Worm (Caenorhabditis elegans) whole organism, young adult: ENCODE results near the gene Y7A9D.1.

Experiments
- B0035.1 ChIP-seq: sonication (generic microtip); optimal IDR thresholded peaks from 2 replicates; lab custom pipeline; 2016; ENCODE audit warnings: missing genetic modification characterization, mild to moderate bottlenecking, missing compliant biosample characterization, missing genotype, missing genetic modification reagents
- C17E4.6 ChIP-seq: fragments of 200-800 bp; sonication (Bioruptor generic); IDR thresholded peaks from 2 replicates; pipeline ENCODE4 v1.3.6; 2022; ENCODE audit warnings: missing genetic modification reagents, missing genetic modification characterization, missing compliant biosample characterization
- F52B5.7 ChIP-seq: sonication (generic microtip); optimal IDR thresholded peaks from 2 replicates; lab custom pipeline; 2016; ENCODE audit warnings: mild to moderate bottlenecking, missing genetic modification characterization, missing compliant biosample characterization
- F57C9.4 ChIP-seq: sonication (generic microtip); optimal IDR thresholded peaks from 2 replicates; lab custom pipeline; 2017; ENCODE audit warnings: mild to moderate bottlenecking, missing genetic modification characterization, missing compliant biosample characterization
- K12H6.12 ChIP-seq: fragments of 200-800 bp; sonication (Bioruptor generic); optimal IDR thresholded peaks from 2 replicates; lab custom pipeline; 2018; ENCODE audit warnings: mild to moderate bottlenecking, missing genetic modification characterization, missing compliant biosample characterization
- T07F8.4 ChIP-seq: sonication (generic microtip); optimal IDR thresholded peaks from 2 replicates; lab custom pipeline; 2016; ENCODE audit warnings: mild to moderate bottlenecking, missing genetic modification characterization, moderate library complexity, missing compliant biosample characterization
- T26A5.8 ChIP-seq: sonication (generic microtip); optimal IDR thresholded peaks from 2 replicates; lab custom pipeline; 2016; ENCODE audit warnings: missing genetic modification characterization, missing compliant biosample characterization
- Y53G8AR.9 ChIP-seq: fragments of 200-800 bp; sonication (Bioruptor generic); conservative IDR thresholded peaks from 2 replicates; pipeline ENCODE4 v1.3.6; 2022; ENCODE audit warnings: missing genetic modification reagents, missing genetic modification characterization, missing compliant biosample characterization
- Y56A3A.18 ChIP-seq: fragments of 200-800 bp; sonication (Bioruptor generic); IDR thresholded peaks from 2 replicates; pipeline ENCODE4 v1.3.6; 2022; ENCODE audit warnings: missing genetic modification reagents, missing genetic modification characterization, missing compliant biosample characterization
- ZK185.1 ChIP-seq: sonication (generic microtip); optimal IDR thresholded peaks from 2 replicates; lab custom pipeline; 2016; ENCODE audit warnings: mild to moderate bottlenecking, missing genetic modification characterization, missing compliant biosample characterization; ENCODE audit not compliant: poor library complexity, severe bottlenecking
- ama-1 ChIP-seq, 3 experiments: fragments of 150-350 bp in 1 of 3; sonication (generic microtip) in 2 of 3; optimal IDR thresholded peaks; 2 replicates each; lab custom pipeline; 2014 to 2018; ENCODE audit warnings: missing biosample characterization in 2 of 3, missing genetic modification characterization in 2 of 3, missing genetic modification reagents in 2 of 3
- athp-1 ChIP-seq: sonication (generic microtip); optimal IDR thresholded peaks from 2 replicates; lab custom pipeline; 2017; ENCODE audit warnings: mild to moderate bottlenecking, missing genetic modification characterization, missing compliant biosample characterization
- attf-3 ChIP-seq: fragments of 200-800 bp; sonication (Bioruptor generic); conservative IDR thresholded peaks from 2 replicates; pipeline ENCODE4 v1.3.6; 2022; ENCODE audit warnings: missing genetic modification reagents, missing genetic modification characterization, missing compliant biosample characterization
- attf-5 ChIP-seq: fragments of 200-800 bp; sonication (Bioruptor generic); optimal IDR thresholded peaks from 2 replicates; lab custom pipeline; 2018; ENCODE audit warnings: mild to moderate bottlenecking, missing genetic modification characterization, missing compliant biosample characterization
- cebp-1 ChIP-seq, 2 experiments: fragments of 200-800 bp in 1 of 2; sonication (Bioruptor generic) in 1 of 2; sonication (generic microtip) in 1 of 2; IDR thresholded peaks in 1 of 2; optimal IDR thresholded peaks in 1 of 2; 2 replicates each; pipeline versions ENCODE4 v1.3.6 to Lab custom; 2017 to 2022; ENCODE audit warnings: missing compliant biosample characterization in 2 of 2, missing genetic modification characterization in 2 of 2, mild to moderate bottlenecking in 1 of 2, missing genetic modification reagents in 1 of 2, moderate library complexity in 1 of 2
- ceh-100 ChIP-seq: fragments of 200-800 bp; sonication (Bioruptor generic); IDR thresholded peaks from 2 replicates; pipeline ENCODE4 v1.3.6; 2022; ENCODE audit warnings: missing genetic modification reagents, missing genetic modification characterization, missing compliant biosample characterization
- chd-7 ChIP-seq: sonication (generic microtip); optimal IDR thresholded peaks from 2 replicates; lab custom pipeline; 2016; ENCODE audit warnings: mild to moderate bottlenecking, missing genetic modification characterization, moderate library complexity, missing compliant biosample characterization
- die-1 ChIP-seq: sonication (generic microtip); optimal IDR thresholded peaks from 2 replicates; lab custom pipeline; 2016; ENCODE audit warnings: missing genotype, mild to moderate bottlenecking, missing genetic modification characterization, missing compliant biosample characterization
- dox-1 ChIP-seq: fragments of 200-800 bp; sonication (Bioruptor generic); IDR thresholded peaks from 2 replicates; pipeline ENCODE4 v1.3.6; 2022; ENCODE audit warnings: missing genetic modification reagents, missing genetic modification characterization, missing compliant biosample characterization
- egrh-3 ChIP-seq: fragments of 200-800 bp; sonication (Bioruptor generic); IDR thresholded peaks from 2 replicates; pipeline ENCODE4 v1.3.6; 2022; ENCODE audit warnings: missing genetic modification reagents, missing genetic modification characterization, missing compliant biosample characterization
- gei-17 ChIP-seq: fragments of 200-800 bp; sonication (Bioruptor generic); optimal IDR thresholded peaks from 2 replicates; lab custom pipeline; 2018; ENCODE audit warnings: mild to moderate bottlenecking, missing genetic modification characterization, missing compliant biosample characterization
- hmg-1.2 ChIP-seq: fragments of 200-800 bp; sonication (Bioruptor generic); IDR thresholded peaks from 2 replicates; pipeline ENCODE4 v1.3.6; 2022; ENCODE audit warnings: missing genetic modification reagents, missing genetic modification characterization, missing compliant biosample characterization
- hrde-1 ChIP-seq: sonication (generic microtip); optimal IDR thresholded peaks from 2 replicates; lab custom pipeline; 2016; ENCODE audit warnings: missing genetic modification characterization, mild to moderate bottlenecking, missing compliant biosample characterization, moderate library complexity, missing genotype, missing genetic modification reagents, borderline replicate concordance
- lin-26 ChIP-seq: fragments of 200-800 bp; sonication (Bioruptor generic); IDR thresholded peaks from 2 replicates; pipeline ENCODE4 v1.3.6; 2022; ENCODE audit warnings: missing genetic modification reagents, missing genetic modification characterization, missing compliant biosample characterization
- lin-54 ChIP-seq: fragments of 200-800 bp; sonication (Bioruptor generic); optimal IDR thresholded peaks from 2 replicates; lab custom pipeline; 2018; ENCODE audit warnings: mild to moderate bottlenecking, missing genetic modification characterization, missing compliant biosample characterization
- lsy-27 ChIP-seq: sonication (generic microtip); optimal IDR thresholded peaks from 2 replicates; lab custom pipeline; 2017; ENCODE audit warnings: missing genetic modification characterization, mild to moderate bottlenecking, missing compliant biosample characterization, antibody characterized with exemption, missing genotype, borderline replicate concordance; ENCODE audit not compliant: insufficient read depth
- mes-4 ChIP-seq: sonication (generic microtip); optimal IDR thresholded peaks from 2 replicates; lab custom pipeline; 2016; ENCODE audit warnings: missing genotype, missing genetic modification characterization, missing compliant biosample characterization
- nfya-2 ChIP-seq: fragments of 200-800 bp; sonication (Bioruptor generic); IDR thresholded peaks from 2 replicates; pipeline ENCODE4 v1.3.6; 2022; ENCODE audit warnings: missing genetic modification reagents, missing genetic modification characterization, missing compliant biosample characterization
- nfyb-1 ChIP-seq: fragments of 200-800 bp; sonication (Bioruptor generic); IDR thresholded peaks from 2 replicates; pipeline ENCODE4 v1.3.6; 2022; ENCODE audit warnings: missing genetic modification reagents, missing genetic modification characterization, missing compliant biosample characterization
- rec-8 ChIP-seq, 2 experiments: sonication (generic microtip); optimal IDR thresholded peaks; 2 replicates each; lab custom pipeline; 2016; ENCODE audit warnings: mild to moderate bottlenecking in 2 of 2, missing genetic modification characterization in 2 of 2, missing genetic modification reagents in 2 of 2, missing genotype in 2 of 2, missing biosample characterization in 1 of 2, missing compliant biosample characterization in 1 of 2, moderate library complexity in 1 of 2
- repo-1 ChIP-seq: sonication (generic microtip); optimal IDR thresholded peaks from 2 replicates; lab custom pipeline; 2017; ENCODE audit warnings: mild to moderate bottlenecking, missing genetic modification characterization, missing compliant biosample characterization
- rpc-1 ChIP-seq, 2 experiments: fragments of 150-350 bp in 1 of 2; sonication (generic microtip) in 1 of 2; optimal IDR thresholded peaks; 2 replicates each; lab custom pipeline; 2014 to 2018; ENCODE audit warnings: missing biosample characterization in 1 of 2, missing genetic modification characterization in 1 of 2, missing genetic modification reagents in 1 of 2, missing genotype in 1 of 2
- snpc-3.4 ChIP-seq: sonication (generic microtip); optimal IDR thresholded peaks from 2 replicates; lab custom pipeline; 2017; ENCODE audit warnings: missing genetic modification characterization, mild to moderate bottlenecking, missing compliant biosample characterization, antibody characterized with exemption, moderate library complexity, missing genotype, missing genetic modification reagents
- snpc-4 ChIP-seq, 5 experiments: fragments of 150-350 bp in 1 of 5; sonication (generic microtip) in 4 of 5; optimal IDR thresholded peaks; 2 replicates each; lab custom pipeline; 2014 to 2018; ENCODE audit warnings: missing genetic modification characterization in 5 of 5, missing biosample characterization in 3 of 5, antibody characterized with exemption in 2 of 5, mild to moderate bottlenecking in 2 of 5, missing compliant biosample characterization in 2 of 5, missing genotype in 2 of 5, moderate library complexity in 2 of 5, missing genetic modification reagents in 1 of 5
- somi-1 ChIP-seq: fragments of 200-800 bp; sonication (Bioruptor generic); optimal IDR thresholded peaks from 2 replicates; lab custom pipeline; 2018; ENCODE audit warnings: mild to moderate bottlenecking, missing genetic modification characterization, missing compliant biosample characterization
- sptf-2 ChIP-seq: fragments of 200-800 bp; sonication (Bioruptor generic); optimal IDR thresholded peaks from 2 replicates; lab custom pipeline; 2018; ENCODE audit warnings: mild to moderate bottlenecking, missing genetic modification characterization, missing compliant biosample characterization
- tbx-9 ChIP-seq: sonication (generic microtip); optimal IDR thresholded peaks from 2 replicates; lab custom pipeline; 2016; ENCODE audit warnings: borderline replicate concordance, missing genetic modification characterization, inconsistent platforms, missing compliant biosample characterization
- unc-130 ChIP-seq: sonication (generic microtip); optimal IDR thresholded peaks from 2 replicates; lab custom pipeline; 2016; ENCODE audit warnings: missing genetic modification reagents, missing genetic modification characterization, missing compliant biosample characterization
- xnd-1 ChIP-seq: sonication (generic microtip); optimal IDR thresholded peaks from 2 replicates; lab custom pipeline; 2016; ENCODE audit warnings: missing genotype, missing genetic modification reagents, missing genetic modification characterization, missing compliant biosample characterization
- ztf-22 ChIP-seq: fragments of 200-800 bp; sonication (Bioruptor generic); optimal IDR thresholded peaks from 2 replicates; lab custom pipeline; 2018; ENCODE audit warnings: mild to moderate bottlenecking, missing genetic modification characterization, moderate library complexity, missing compliant biosample characterization
- ztf-6 ChIP-seq: fragments of 200-800 bp; sonication (Bioruptor generic); IDR thresholded peaks from 2 replicates; pipeline ENCODE4 v1.3.6; 2022; ENCODE audit warnings: missing genetic modification reagents, missing genetic modification characterization, missing compliant biosample characterization

The Y7A9D.1 gene

ce11 chrIV:16391470-16391869, 9.5 kb upstream of the Y7A9D.1 start:
- TF ChIP-seq B0035.1 (tag; lab: Kevin White, UChicago) (no peak), athp-1 (tag; lab: Kevin White, UChicago) (no peak), dox-1 (GFP tag; lab: Robert Waterston, UW) (no peak), K12H6.12 (tag; lab: Kevin White, UChicago) (no peak), tbx-9 (tag; lab: Kevin White, UChicago) (no peak), hmg-1.2 (GFP tag; lab: Robert Waterston, UW) (no peak), gei-17 (GFP tag; lab: Kevin White, UChicago) (no peak)
- TF ChIP-seq, all 124 proteins: peak for 0

DNA sequence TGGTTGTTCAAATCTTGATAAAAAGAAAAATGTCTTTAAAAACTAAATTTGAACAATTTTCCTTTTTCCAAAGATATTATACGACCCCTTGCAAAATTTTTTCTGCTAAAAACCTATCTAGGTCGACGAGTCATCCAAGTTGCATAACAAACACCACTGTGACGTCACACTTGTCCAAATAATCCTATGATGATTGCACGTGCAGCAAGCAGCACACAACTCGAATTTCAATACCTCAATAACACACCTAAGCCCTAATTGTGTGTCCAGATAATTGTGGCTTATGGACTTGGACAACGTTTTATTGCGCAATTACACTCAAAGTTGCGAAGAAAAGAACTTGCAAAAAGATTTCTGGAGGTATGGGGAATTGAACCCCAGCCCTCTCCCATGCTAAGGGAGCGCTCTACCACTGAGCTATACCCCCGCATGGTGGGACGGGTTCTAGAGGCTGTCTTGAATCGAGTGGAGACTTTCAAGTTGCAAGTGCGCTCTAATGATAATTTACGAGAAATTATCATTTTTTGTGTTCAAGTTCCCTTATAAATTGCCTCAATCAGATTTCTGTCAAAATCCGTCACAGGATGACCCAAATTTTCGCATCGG, 6.9 kb upstream of the Y7A9D.1 start:
- peak; percentile 73 for TF ChIP-seq lin-54
- peak; percentile 50; the same call in 1 of the 2 replicates for TF ChIP-seq attf-3 (GFP tag; lab: Robert Waterston, UW)
- TF ChIP-seq mes-4 (tag; lab: Kevin White, UChicago), result peak; percentile 42
- no peak for TF ChIP-seq ztf-22
- peak; percentile 93 for TF ChIP-seq dox-1 (GFP tag; lab: Robert Waterston, UW)
- TF ChIP-seq lsy-27 (tag; lab: Kevin White, UChicago), result no peak
- peak; percentile 52 for TF ChIP-seq attf-5 (GFP tag; lab: Kevin White, UChicago)
- TF ChIP-seq somi-1, result peak; percentile 29
- no peak for TF ChIP-seq xnd-1 (tag; lab: Kevin White, UChicago)
- peak; percentile 58 for TF ChIP-seq B0035.1 (tag; lab: Kevin White, UChicago)
- peak; percentile 92 for TF ChIP-seq snpc-4 (GFP tag; optimal IDR thresholded peaks at IDR 0.05; lab: Kevin White, UChicago)
- peak; percentile 69 to 98 (median 96) for TF ChIP-seq snpc-4 (tag; optimal IDR thresholded peaks at IDR 0.05; lab: Kevin White, UChicago)
- peak; percentile 9 for TF ChIP-seq unc-130 (GFP tag; lab: Kevin White, UChicago)
- TF ChIP-seq die-1, result peak; percentile 87
- peak; percentile 73 for TF ChIP-seq snpc-3.4 (tag; lab: Kevin White, UChicago)
- TF ChIP-seq F57C9.4, result no peak
- no peak; the same call in 1 of the 2 replicates for TF ChIP-seq C17E4.6 (GFP tag; lab: Robert Waterston, UW)
- peak; percentile 83 for TF ChIP-seq rpc-1 (optimal IDR thresholded peaks at IDR 0.05; lab: Kevin White, UChicago)
- TF ChIP-seq rpc-1 (tag; optimal IDR thresholded peaks at IDR 0.05; lab: Kevin White, UChicago), result peak; percentile 85
- peak; percentile 29 to 54 for TF ChIP-seq rec-8 (tag; optimal IDR thresholded peaks at IDR 0.05; lab: Kevin White, UChicago)
- TF ChIP-seq Y56A3A.18 (GFP tag; lab: Robert Waterston, UW), result peak; percentile 92
- TF ChIP-seq lin-26, result peak; percentile 93
- peak; percentile 48 for TF ChIP-seq sptf-2 (GFP tag; lab: Kevin White, UChicago)
- TF ChIP-seq egrh-3, result peak; percentile 40; the same call in 1 of the 2 replicates
- TF ChIP-seq cebp-1 (GFP tag; IDR thresholded peaks at IDR 0.05; lab: Robert Waterston, UW), result no peak
- peak; percentile 70 for TF ChIP-seq cebp-1 (tag; optimal IDR thresholded peaks at IDR 0.05; lab: Kevin White, UChicago)
- TF ChIP-seq repo-1 (tag; lab: Kevin White, UChicago), result peak; percentile 65
- 0 out of 2 replicates have a peak, but pooled peaks have one; percentile 66 for TF ChIP-seq ztf-6 (GFP tag; lab: Robert Waterston, UW)
- peak; percentile 48 for TF ChIP-seq hrde-1 (tag; lab: Kevin White, UChicago)
- peak; percentile 85 for TF ChIP-seq nfyb-1 (GFP tag; lab: Robert Waterston, UW)
- peak; percentile 66 for TF ChIP-seq ceh-100 (GFP tag; lab: Robert Waterston, UW)
- TF ChIP-seq T07F8.4 (tag; lab: Kevin White, UChicago), result peak; percentile 65
- peak; percentile 74 for TF ChIP-seq hmg-1.2 (GFP tag; lab: Robert Waterston, UW)
- no peak for TF ChIP-seq chd-7
- TF ChIP-seq K12H6.12 (tag; lab: Kevin White, UChicago), result peak; percentile 46
- peak; percentile 90 for TF ChIP-seq ZK185.1 (tag; lab: Kevin White, UChicago)
- TF ChIP-seq T26A5.8 (tag; lab: Kevin White, UChicago), result peak; percentile 29
- peak; percentile 48; the same call in 1 of the 2 replicates for TF ChIP-seq Y53G8AR.9 (GFP tag; lab: Robert Waterston, UW)
- TF ChIP-seq nfya-2, result no peak
- no peak for TF ChIP-seq ama-1 (optimal IDR thresholded peaks at IDR 0.05; lab: Kevin White, UChicago)
- peak in 1 of 2 experiments; percentile 80 for TF ChIP-seq ama-1 (GFP tag; optimal IDR thresholded peaks at IDR 0.05; lab: Kevin White, UChicago)
- peak; percentile 67 for TF ChIP-seq F52B5.7 (tag; lab: Kevin White, UChicago)
